Worm (Caenorhabditis elegans) whole organism, L2 larva: ENCODE data around the gene gmeb-1.

ENCODE experiments used
- R02D3.7 ChIP-seq: fragments of 150-350 bp; optimal IDR thresholded peaks from 2 replicates; lab custom pipeline; 2014; ENCODE audit warnings: missing biosample characterization, missing genetic modification characterization
- ZK546.5 ChIP-seq: sonication (generic microtip); optimal IDR thresholded peaks from 2 replicates; lab custom pipeline; 2017; ENCODE audit warnings: missing biosample characterization, missing genetic modification characterization
- alr-1 ChIP-seq: fragments of 150-350 bp; optimal IDR thresholded peaks from 2 replicates; lab custom pipeline; 2014; ENCODE audit warnings: missing biosample characterization, missing genetic modification characterization
- ama-1 ChIP-seq: fragments of 150-350 bp; optimal IDR thresholded peaks from 2 replicates; lab custom pipeline; 2018; ENCODE audit warnings: inconsistent platforms
- elt-3 ChIP-seq: sonication (generic microtip); optimal IDR thresholded peaks from 2 replicates; lab custom pipeline; 2017; ENCODE audit warnings: missing biosample characterization, missing genetic modification characterization
- fos-1 ChIP-seq: fragments of 150-350 bp; optimal IDR thresholded peaks from 2 replicates; lab custom pipeline; 2014; ENCODE audit warnings: missing biosample characterization, missing genetic modification characterization
- lin-13 ChIP-seq: fragments of 150-350 bp; optimal IDR thresholded peaks from 2 replicates; lab custom pipeline; 2014; ENCODE audit warnings: missing biosample characterization, missing genetic modification reagents, missing genetic modification characterization
- lsy-2 ChIP-seq, 2 experiments: fragments of 150-350 bp in 1 of 2; sonication (generic microtip) in 1 of 2; optimal IDR thresholded peaks; 2 replicates each; lab custom pipeline; 2014 to 2017; ENCODE audit warnings: missing biosample characterization in 2 of 2, missing genetic modification characterization in 2 of 2
- nhr-25 ChIP-seq: fragments of 150-350 bp; sonication (generic microtip); optimal IDR thresholded peaks from 3 replicates; lab custom pipeline; 2014; ENCODE audit warnings: missing biosample characterization, missing genetic modification characterization
- nhr-77 ChIP-seq: fragments of 150-350 bp; optimal IDR thresholded peaks from 2 replicates; lab custom pipeline; 2014; ENCODE audit warnings: missing biosample characterization, missing genetic modification characterization
- skn-1 ChIP-seq: sonication (generic microtip); optimal IDR thresholded peaks from 2 replicates; lab custom pipeline; 2017; ENCODE audit warnings: missing biosample characterization, missing genetic modification characterization
- snpc-4 ChIP-seq: fragments of 150-350 bp; optimal IDR thresholded peaks from 2 replicates; lab custom pipeline; 2014; ENCODE audit warnings: missing biosample characterization, missing genetic modification characterization
- unc-62 ChIP-seq: fragments of 150-350 bp; optimal IDR thresholded peaks from 2 replicates; lab custom pipeline; 2014; ENCODE audit warnings: missing biosample characterization, missing genetic modification reagents, missing genetic modification characterization

DNA sequence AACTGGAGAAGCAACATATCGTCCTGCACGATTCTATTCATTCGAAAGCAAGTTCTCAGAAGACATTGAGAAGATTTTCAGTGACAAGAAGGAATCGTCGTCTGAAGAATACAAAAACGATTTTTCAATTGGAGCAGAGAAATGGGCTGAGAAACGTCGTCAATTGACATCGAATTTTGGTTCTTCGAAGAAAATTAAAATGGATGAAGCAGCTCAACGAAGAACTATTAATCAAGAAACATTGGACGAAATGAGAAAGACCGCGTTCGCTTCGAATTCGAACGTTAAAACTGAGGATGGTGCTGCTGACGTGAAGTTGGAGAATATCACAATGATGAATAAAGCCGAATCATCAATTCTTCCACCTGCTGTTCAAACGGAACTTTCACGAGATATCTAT, 26.8 kb downstream of the gmeb-1 start, which contains the start of gene rpt-4:
- TF ChIP-seq skn-1 (tag; lab: Kevin White, UChicago) (no peak), unc-62 (GFP tag; lab: Kevin White, UChicago) (no peak), lin-13 (GFP tag; lab: Kevin White, UChicago) (no peak), lsy-2 (tag; optimal IDR thresholded peaks at IDR 0.05; lab: Kevin White, UChicago) (no peak), nhr-77 (tag; lab: Kevin White, UChicago) (no peak), R02D3.7 (no peak), elt-3 (tag; lab: Kevin White, UChicago) (no peak), snpc-4 (no peak), alr-1 (tag; lab: Kevin White, UChicago) (no peak), nhr-25 (tag; lab: Kevin White, UChicago) (no peak), ama-1 (lab: Kevin White, UChicago) (no peak), ZK546.5 (tag; lab: Kevin White, UChicago) (no peak), fos-1 (tag; lab: Kevin White, UChicago) (no peak)
